Worm (Caenorhabditis elegans) whole organism, young adult: ENCODE measurements around the gene F55B11.2.

Experiments
- B0019.2 ChIP-seq: fragments of 200-800 bp; sonication (Bioruptor generic); conservative IDR thresholded peaks from 2 replicates; pipeline ENCODE4 v1.3.6; 2022; ENCODE audit warnings: missing genetic modification reagents, missing genetic modification characterization, missing compliant biosample characterization
- C06A6.2 ChIP-seq: fragments of 200-800 bp; sonication (Bioruptor generic); conservative IDR thresholded peaks from 2 replicates; pipeline ENCODE4 v1.3.6; 2022; ENCODE audit warnings: missing genetic modification characterization, missing compliant biosample characterization
- C17E4.6 ChIP-seq: fragments of 200-800 bp; sonication (Bioruptor generic); IDR thresholded peaks from 2 replicates; pipeline ENCODE4 v1.3.6; 2022; ENCODE audit warnings: missing genetic modification reagents, missing genetic modification characterization, missing compliant biosample characterization
- F57A8.1 ChIP-seq: fragments of 200-800 bp; sonication (Bioruptor generic); optimal IDR thresholded peaks from 2 replicates; lab custom pipeline; 2018; ENCODE audit warnings: mild to moderate bottlenecking, missing genetic modification characterization, moderate library complexity, missing compliant biosample characterization
- F57C9.4 ChIP-seq: sonication (generic microtip); optimal IDR thresholded peaks from 2 replicates; lab custom pipeline; 2017; ENCODE audit warnings: mild to moderate bottlenecking, missing genetic modification characterization, missing compliant biosample characterization
- K11D2.4 ChIP-seq: fragments of 200-800 bp; sonication (Bioruptor generic); IDR thresholded peaks from 2 replicates; pipeline ENCODE4 v1.3.6; 2022; ENCODE audit warnings: missing genetic modification reagents, missing genetic modification characterization, missing compliant biosample characterization
- T07F8.4 ChIP-seq: sonication (generic microtip); optimal IDR thresholded peaks from 2 replicates; lab custom pipeline; 2016; ENCODE audit warnings: mild to moderate bottlenecking, missing genetic modification characterization, moderate library complexity, missing compliant biosample characterization
- T26A5.8 ChIP-seq: sonication (generic microtip); optimal IDR thresholded peaks from 2 replicates; lab custom pipeline; 2016; ENCODE audit warnings: missing genetic modification characterization, missing compliant biosample characterization
- Y95B8A.8 ChIP-seq: fragments of 200-800 bp; sonication (Bioruptor generic); IDR thresholded peaks from 2 replicates; pipeline ENCODE4 v1.3.6; 2022; ENCODE audit warnings: missing genetic modification reagents, missing genetic modification characterization, missing compliant biosample characterization
- akir-1 ChIP-seq: fragments of 200-800 bp; sonication (Bioruptor generic); optimal IDR thresholded peaks from 2 replicates; lab custom pipeline; 2018; ENCODE audit warnings: mild to moderate bottlenecking, missing genetic modification characterization, moderate library complexity, missing compliant biosample characterization
- aptf-2 ChIP-seq: fragments of 200-800 bp; sonication (Bioruptor generic); conservative IDR thresholded peaks from 2 replicates; pipeline ENCODE4 v1.3.6; 2022; ENCODE audit warnings: missing genetic modification reagents, missing genetic modification characterization, missing compliant biosample characterization
- aptf-3 ChIP-seq: fragments of 200-800 bp; sonication (Bioruptor generic); IDR thresholded peaks from 2 replicates; pipeline ENCODE4 v1.3.6; 2022; ENCODE audit warnings: missing genetic modification characterization, missing compliant biosample characterization
- atf-7 ChIP-seq: sonication (generic microtip); optimal IDR thresholded peaks from 2 replicates; lab custom pipeline; 2017; ENCODE audit warnings: mild to moderate bottlenecking, missing genetic modification characterization, missing compliant biosample characterization
- athp-1 ChIP-seq: sonication (generic microtip); optimal IDR thresholded peaks from 2 replicates; lab custom pipeline; 2017; ENCODE audit warnings: mild to moderate bottlenecking, missing genetic modification characterization, missing compliant biosample characterization
- attf-6 ChIP-seq: fragments of 200-800 bp; sonication (Bioruptor generic); IDR thresholded peaks from 2 replicates; pipeline ENCODE4 v1.3.6; 2022; ENCODE audit warnings: missing genetic modification reagents, missing genetic modification characterization, missing compliant biosample characterization
- bed-2 ChIP-seq: fragments of 200-800 bp; sonication (Bioruptor generic); IDR thresholded peaks from 2 replicates; pipeline ENCODE4 v1.3.6; 2022; ENCODE audit warnings: missing genetic modification reagents, missing genetic modification characterization, missing compliant biosample characterization
- cebp-1 ChIP-seq, 2 experiments: fragments of 200-800 bp in 1 of 2; sonication (Bioruptor generic) in 1 of 2; sonication (generic microtip) in 1 of 2; IDR thresholded peaks in 1 of 2; optimal IDR thresholded peaks in 1 of 2; 2 replicates each; pipeline versions ENCODE4 v1.3.6 to Lab custom; 2017 to 2022; ENCODE audit warnings: missing compliant biosample characterization in 2 of 2, missing genetic modification characterization in 2 of 2, mild to moderate bottlenecking in 1 of 2, missing genetic modification reagents in 1 of 2, moderate library complexity in 1 of 2
- ceh-27 ChIP-seq: fragments of 200-800 bp; sonication (Bioruptor generic); optimal IDR thresholded peaks from 2 replicates; lab custom pipeline; 2018; ENCODE audit warnings: mild to moderate bottlenecking, missing genetic modification characterization, moderate library complexity, missing compliant biosample characterization
- ceh-91 ChIP-seq: fragments of 200-800 bp; sonication (Bioruptor generic); IDR thresholded peaks from 2 replicates; pipeline ENCODE4 v1.3.6; 2022; ENCODE audit warnings: missing genetic modification reagents, missing genetic modification characterization, missing compliant biosample characterization
- chd-7 ChIP-seq: sonication (generic microtip); optimal IDR thresholded peaks from 2 replicates; lab custom pipeline; 2016; ENCODE audit warnings: mild to moderate bottlenecking, missing genetic modification characterization, moderate library complexity, missing compliant biosample characterization
- die-1 ChIP-seq: sonication (generic microtip); optimal IDR thresholded peaks from 2 replicates; lab custom pipeline; 2016; ENCODE audit warnings: missing genotype, mild to moderate bottlenecking, missing genetic modification characterization, missing compliant biosample characterization
- dpff-1 ChIP-seq: sonication (generic microtip); optimal IDR thresholded peaks from 2 replicates; lab custom pipeline; 2017; ENCODE audit warnings: mild to moderate bottlenecking, missing genetic modification characterization, missing compliant biosample characterization
- efl-1 ChIP-seq: fragments of 150-350 bp; optimal IDR thresholded peaks from 2 replicates; lab custom pipeline; 2014; ENCODE audit warnings: missing biosample characterization, missing genetic modification reagents, missing genetic modification characterization
- ekl-4 ChIP-seq: fragments of 200-800 bp; sonication (Bioruptor generic); IDR thresholded peaks from 2 replicates; pipeline ENCODE4 v1.3.6; 2022; ENCODE audit warnings: missing genetic modification reagents, missing genetic modification characterization, missing compliant biosample characterization
- hmg-1.2 ChIP-seq: fragments of 200-800 bp; sonication (Bioruptor generic); IDR thresholded peaks from 2 replicates; pipeline ENCODE4 v1.3.6; 2022; ENCODE audit warnings: missing genetic modification reagents, missing genetic modification characterization, missing compliant biosample characterization
- hsf-1 ChIP-seq: fragments of 200-800 bp; sonication (Bioruptor generic); IDR thresholded peaks from 2 replicates; pipeline ENCODE4 v1.3.6; 2022; ENCODE audit warnings: missing genetic modification reagents, missing genetic modification characterization, missing compliant biosample characterization
- lag-1 ChIP-seq: fragments of 200-800 bp; sonication (Bioruptor generic); IDR thresholded peaks from 2 replicates; pipeline ENCODE4 v1.3.6; 2022; ENCODE audit warnings: missing genetic modification reagents, missing genetic modification characterization, missing compliant biosample characterization
- let-607 ChIP-seq, 2 experiments: fragments of 200-800 bp in 1 of 2; sonication (Bioruptor generic) in 1 of 2; sonication (generic microtip) in 1 of 2; optimal IDR thresholded peaks; 2 replicates each; lab custom pipeline; 2016 to 2018; ENCODE audit warnings: mild to moderate bottlenecking in 2 of 2, missing compliant biosample characterization in 2 of 2, missing genetic modification characterization in 2 of 2, moderate library complexity in 2 of 2, missing genotype in 1 of 2
- lsl-1 ChIP-seq: fragments of 200-800 bp; sonication (Bioruptor generic); optimal IDR thresholded peaks from 2 replicates; lab custom pipeline; 2018; ENCODE audit warnings: mild to moderate bottlenecking, missing genetic modification characterization, moderate library complexity, missing compliant biosample characterization
- madf-6 ChIP-seq: fragments of 200-800 bp; sonication (Bioruptor generic); IDR thresholded peaks from 2 replicates; pipeline ENCODE4 v1.3.6; 2022; ENCODE audit warnings: missing genetic modification reagents, missing genetic modification characterization, missing compliant biosample characterization
- mel-28 ChIP-seq: sonication (generic microtip); optimal IDR thresholded peaks from 2 replicates; lab custom pipeline; 2016; ENCODE audit warnings: borderline replicate concordance, mild to moderate bottlenecking, missing genetic modification characterization, missing compliant biosample characterization
- nfya-1 ChIP-seq: sonication (generic microtip); optimal IDR thresholded peaks from 2 replicates; lab custom pipeline; 2017; ENCODE audit warnings: antibody characterized with exemption, missing compliant biosample characterization, missing genetic modification characterization, borderline replicate concordance; ENCODE audit not compliant: insufficient read depth
- nhr-179 ChIP-seq: sonication (generic microtip); optimal IDR thresholded peaks from 2 replicates; lab custom pipeline; 2016; ENCODE audit warnings: mild to moderate bottlenecking, missing genetic modification characterization, missing compliant biosample characterization
- nhr-27 ChIP-seq: fragments of 200-800 bp; sonication (Bioruptor generic); optimal IDR thresholded peaks from 2 replicates; lab custom pipeline; 2018; ENCODE audit warnings: mild to moderate bottlenecking, missing genetic modification characterization, moderate library complexity, missing compliant biosample characterization
- nhr-80 ChIP-seq: sonication (generic microtip); optimal IDR thresholded peaks from 2 replicates; lab custom pipeline; 2016; ENCODE audit warnings: missing genetic modification characterization, missing compliant biosample characterization
- nhr-90 ChIP-seq: sonication (generic microtip); optimal IDR thresholded peaks from 2 replicates; lab custom pipeline; 2016; ENCODE audit warnings: missing genotype, mild to moderate bottlenecking, missing genetic modification characterization, missing compliant biosample characterization
- rpc-1 ChIP-seq, 2 experiments: fragments of 150-350 bp in 1 of 2; sonication (generic microtip) in 1 of 2; optimal IDR thresholded peaks; 2 replicates each; lab custom pipeline; 2014 to 2018; ENCODE audit warnings: missing biosample characterization in 1 of 2, missing genetic modification characterization in 1 of 2, missing genetic modification reagents in 1 of 2, missing genotype in 1 of 2
- snpc-4 ChIP-seq, 5 experiments: fragments of 150-350 bp in 1 of 5; sonication (generic microtip) in 4 of 5; optimal IDR thresholded peaks; 2 replicates each; lab custom pipeline; 2014 to 2018; ENCODE audit warnings: missing genetic modification characterization in 5 of 5, missing biosample characterization in 3 of 5, antibody characterized with exemption in 2 of 5, mild to moderate bottlenecking in 2 of 5, missing compliant biosample characterization in 2 of 5, missing genotype in 2 of 5, moderate library complexity in 2 of 5, missing genetic modification reagents in 1 of 5
- tbp1 ChIP-seq: fragments of 200-800 bp; sonication (Bioruptor generic); optimal IDR thresholded peaks from 2 replicates; lab custom pipeline; 2018; ENCODE audit warnings: mild to moderate bottlenecking, missing genetic modification characterization, missing compliant biosample characterization
- unc-130 ChIP-seq: sonication (generic microtip); optimal IDR thresholded peaks from 2 replicates; lab custom pipeline; 2016; ENCODE audit warnings: missing genetic modification reagents, missing genetic modification characterization, missing compliant biosample characterization
- unc-62 ChIP-seq: fragments of 150-350 bp; optimal IDR thresholded peaks from 2 replicates; lab custom pipeline; 2014; ENCODE audit warnings: missing biosample characterization, missing genetic modification reagents, missing genetic modification characterization
- ztf-25 ChIP-seq: fragments of 200-800 bp; sonication (Bioruptor generic); IDR thresholded peaks from 2 replicates; pipeline ENCODE4 v1.3.6; 2022; ENCODE audit warnings: missing genetic modification reagents, missing genetic modification characterization, missing compliant biosample characterization
- ztf-26 ChIP-seq: sonication (generic microtip); optimal IDR thresholded peaks from 2 replicates; lab custom pipeline; 2017; ENCODE audit warnings: missing genetic modification characterization, missing compliant biosample characterization

F55B11.2 gene

DNA sequence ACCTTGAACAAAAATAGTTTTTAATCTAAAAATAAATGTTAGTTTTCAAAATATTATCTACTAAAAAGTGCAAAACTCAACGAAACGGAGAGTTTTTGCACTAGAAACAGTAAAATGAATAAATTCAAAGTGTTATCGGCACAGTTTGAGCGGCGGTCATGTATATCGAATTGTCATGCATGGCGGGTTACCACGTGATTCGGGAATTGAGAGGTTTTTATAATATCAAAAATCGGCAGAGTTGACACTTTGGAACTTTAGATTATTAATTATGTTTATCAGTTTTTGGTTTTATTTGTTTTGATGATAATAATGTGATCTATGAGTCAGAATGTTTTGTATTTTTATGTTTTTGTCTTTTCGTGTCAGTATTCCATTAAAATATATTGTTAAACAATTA, 9.7 kb downstream of the F55B11.2 start:
- no peak for TF ChIP-seq T26A5.8 (tag; lab: Kevin White, UChicago)
- TF ChIP-seq nhr-90 (tag; lab: Kevin White, UChicago) = no peak
- no peak for TF ChIP-seq aptf-3 (GFP tag; lab: Robert Waterston, UW)
- TF ChIP-seq lsl-1 = no peak
- TF ChIP-seq hmg-1.2 (GFP tag; lab: Robert Waterston, UW) = no peak
- TF ChIP-seq unc-62 (GFP tag; lab: Kevin White, UChicago) = peak; percentile 48
- TF ChIP-seq B0019.2 (GFP tag; lab: Robert Waterston, UW) = no peak
- no peak for TF ChIP-seq mel-28 (tag; lab: Kevin White, UChicago)
- no peak for TF ChIP-seq C06A6.2 (GFP tag; lab: Robert Waterston, UW)
- TF ChIP-seq nhr-80 = peak; percentile 68
- TF ChIP-seq akir-1 (GFP tag; lab: Kevin White, UChicago) = no peak
- TF ChIP-seq ceh-91 (GFP tag; lab: Robert Waterston, UW) = no peak
- TF ChIP-seq ztf-25 = no peak
- TF ChIP-seq lag-1 (GFP tag; lab: Robert Waterston, UW) = no peak
- TF ChIP-seq let-607 (tag; optimal IDR thresholded peaks at IDR 0.05; lab: Kevin White, UChicago) = peak in 1 of 2 experiments; percentile 50
- TF ChIP-seq cebp-1 (GFP tag; IDR thresholded peaks at IDR 0.05; lab: Robert Waterston, UW) = no peak
- TF ChIP-seq cebp-1 (tag; optimal IDR thresholded peaks at IDR 0.05; lab: Kevin White, UChicago) = no peak
- TF ChIP-seq atf-7 (tag; lab: Kevin White, UChicago) = no peak
- TF ChIP-seq F57C9.4 (tag; lab: Kevin White, UChicago) = no peak
- TF ChIP-seq Y95B8A.8 = no peak
- TF ChIP-seq ztf-26 (tag; lab: Kevin White, UChicago) = no peak
- no peak for TF ChIP-seq hsf-1 (GFP tag; lab: Robert Waterston, UW)

DNA sequence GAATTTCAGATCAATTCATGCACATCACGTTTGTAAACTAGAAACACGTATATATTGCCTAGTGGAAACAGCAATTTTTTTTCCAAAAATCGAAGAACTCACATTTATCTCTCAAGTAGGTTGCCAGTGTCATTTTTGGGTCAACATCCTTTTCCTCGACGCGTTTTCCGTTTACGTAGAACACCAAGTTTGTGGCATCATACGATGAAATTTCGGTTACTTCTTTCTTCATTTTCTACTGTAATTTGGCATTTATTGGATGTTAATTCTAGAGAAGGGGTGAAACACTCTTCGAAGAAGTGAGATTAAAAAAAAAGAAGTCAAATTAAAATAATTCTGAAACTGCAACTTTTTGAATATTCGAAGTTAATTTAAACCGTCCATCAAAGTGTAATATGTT, 10.4 kb downstream of the F55B11.2 start, which contains the start of gene xdh-1:
xdh-1 (minus strand) TSS at position 240 of the 400 bp plus-strand sequence.
- TF ChIP-seq ekl-4 = no peak
- TF ChIP-seq snpc-4 (GFP tag; optimal IDR thresholded peaks at IDR 0.05; lab: Kevin White, UChicago) = no peak
- TF ChIP-seq snpc-4 (tag; optimal IDR thresholded peaks at IDR 0.05; lab: Kevin White, UChicago) = peak in 1 of 4 experiments; percentile 18
- no peak for TF ChIP-seq chd-7

DNA sequence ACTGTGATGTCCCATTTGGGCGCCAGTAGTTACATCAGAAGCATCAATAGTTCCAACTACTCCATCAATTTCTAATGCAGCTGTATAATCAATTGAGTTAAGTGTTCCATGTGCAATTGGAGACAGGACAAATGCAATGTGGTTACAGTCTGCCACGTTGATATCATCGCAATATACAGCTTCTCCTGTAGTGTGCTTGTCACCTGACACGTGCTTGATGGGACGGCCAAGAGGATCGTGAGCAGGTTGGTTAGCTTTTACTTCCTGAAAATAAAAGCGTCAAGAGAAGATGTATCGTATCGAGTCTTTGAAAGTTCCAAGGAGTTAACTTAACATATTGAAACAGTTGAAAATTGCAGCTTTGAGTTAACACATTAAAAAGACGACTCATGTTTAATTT, 14.5 kb downstream of the F55B11.2 start:
- TF ChIP-seq attf-6 (GFP tag; lab: Robert Waterston, UW) (peak; percentile 71; the same call in 1 of the 2 replicates), tbp1 (GFP tag; lab: Kevin White, UChicago) (no peak), C17E4.6 (GFP tag; lab: Robert Waterston, UW) (no peak), die-1 (tag; lab: Kevin White, UChicago) (no peak), nhr-179 (no peak), bed-2 (GFP tag; lab: Robert Waterston, UW) (no peak)

DNA sequence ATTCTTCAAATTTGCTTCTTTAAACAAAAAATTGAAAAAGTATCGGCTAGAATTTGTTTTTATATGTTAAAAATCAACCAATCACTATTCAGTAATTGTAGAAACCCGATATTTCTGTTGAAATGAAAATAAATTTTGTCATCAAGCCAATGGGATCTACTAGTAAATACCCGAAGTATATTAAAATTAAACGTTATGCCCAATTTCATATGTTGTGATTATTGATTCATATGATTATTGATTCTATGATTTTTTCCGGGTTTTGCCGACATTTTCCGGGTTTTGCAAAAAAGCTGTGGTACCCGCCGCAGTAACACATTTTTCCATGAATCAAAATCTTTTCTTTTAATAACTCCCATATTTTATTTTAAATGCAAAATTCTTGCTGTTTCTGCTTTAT, 27.6 kb downstream of the F55B11.2 start:
- no peak for TF ChIP-seq ceh-27 (GFP tag; lab: Kevin White, UChicago)
- no peak for TF ChIP-seq efl-1
- no peak for TF ChIP-seq aptf-2 (GFP tag; lab: Robert Waterston, UW)
- no peak for TF ChIP-seq snpc-4 (GFP tag; optimal IDR thresholded peaks at IDR 0.05; lab: Kevin White, UChicago)
- no peak for TF ChIP-seq snpc-4 (tag; optimal IDR thresholded peaks at IDR 0.05; lab: Kevin White, UChicago)
- no peak for TF ChIP-seq unc-130 (GFP tag; lab: Kevin White, UChicago)
- TF ChIP-seq F57C9.4 (tag; lab: Kevin White, UChicago) = no peak
- no peak for TF ChIP-seq nhr-27
- no peak for TF ChIP-seq bed-2 (GFP tag; lab: Robert Waterston, UW)
- TF ChIP-seq K11D2.4 (GFP tag; lab: Robert Waterston, UW) = no peak
- TF ChIP-seq rpc-1 (optimal IDR thresholded peaks at IDR 0.05; lab: Kevin White, UChicago) = no peak
- no peak for TF ChIP-seq rpc-1 (tag; optimal IDR thresholded peaks at IDR 0.05; lab: Kevin White, UChicago)
- TF ChIP-seq nfya-1 = no peak
- TF ChIP-seq madf-6 (GFP tag; lab: Robert Waterston, UW) = no peak
- TF ChIP-seq dpff-1 = no peak
- no peak for TF ChIP-seq F57A8.1 (GFP tag; lab: Kevin White, UChicago)
- TF ChIP-seq T07F8.4 (tag; lab: Kevin White, UChicago) = no peak
- no peak for TF ChIP-seq unc-62 (GFP tag; lab: Kevin White, UChicago)
- TF ChIP-seq athp-1 = no peak
